Worm (Caenorhabditis elegans) whole organism, L4/young adult: Measurements from ENCODE around the gene alp-1.

Experiments used
- dao-5 ChIP-seq: sonication (generic microtip); optimal IDR thresholded peaks from 2 replicates; lab custom pipeline; 2016; ENCODE audit warnings: missing genotype, missing genetic modification characterization, moderate library complexity, missing compliant biosample characterization
- him-1 ChIP-seq: sonication (generic microtip); optimal IDR thresholded peaks from 2 replicates; lab custom pipeline; 2016; ENCODE audit warnings: missing genotype, missing genetic modification reagents, missing genetic modification characterization, missing compliant biosample characterization

- TF ChIP-seq him-1 (tag; lab: Kevin White, UChicago) (no peak), dao-5 (tag; lab: Kevin White, UChicago) (no peak)
These were observed 36.3 kb upstream of the alp-1 start, which contains the start of gene grsp-2 for ce11 chrIV:8816029-8816428.
